Fruit fly (Drosophila melanogaster) whole organism, embryonic: ENCODE measurements around the gene p-cup.
A peak's percentile ranks its signal among the peaks of the same experiment; 100 is the strongest.

Experiments used
- Bgb ChIP-seq: fragments of 200-800 bp; sonication (Bioruptor generic); IDR thresholded peaks from 2 replicates; pipeline ENCODE4 v1.3.6; 2022; ENCODE audit warnings: missing biosample characterization, missing genetic modification characterization; ENCODE audit not compliant: partially characterized antibody
- CG10979 ChIP-seq: fragments of 200-800 bp; sonication (Bioruptor generic); optimal IDR thresholded peaks from 2 replicates; lab custom pipeline; 2018; ENCODE audit warnings: missing biosample characterization, mild to moderate bottlenecking, missing genetic modification characterization, moderate library complexity
- CG11247 ChIP-seq: fragments of 200-800 bp; sonication (Bioruptor generic); IDR thresholded peaks from 2 replicates; pipeline ENCODE4 v1.3.6; 2022; ENCODE audit warnings: missing biosample characterization, missing genetic modification characterization
- CG12155 ChIP-seq: fragments of 200-800 bp; sonication (Bioruptor generic); optimal IDR thresholded peaks from 3 replicates; lab custom pipeline; 2016; ENCODE audit warnings: missing biosample characterization, missing genetic modification characterization
- CG13775 ChIP-seq: fragments of 200-800 bp; sonication (Bioruptor generic); optimal IDR thresholded peaks from 3 replicates; lab custom pipeline; 2017; ENCODE audit warnings: missing biosample characterization, mild to moderate bottlenecking, missing genetic modification characterization
- CG14050 ChIP-seq: fragments of 200-800 bp; sonication (Bioruptor generic); IDR thresholded peaks from 3 replicates; pipeline ENCODE4 v1.3.6; 2022; ENCODE audit warnings: missing biosample characterization, missing genetic modification characterization
- CG1529 ChIP-seq: fragments of 200-800 bp; sonication (Bioruptor generic); optimal IDR thresholded peaks from 3 replicates; lab custom pipeline; 2018; ENCODE audit warnings: missing biosample characterization, missing genetic modification characterization
- CG15479 ChIP-seq: fragments of 200-800 bp; sonication (Bioruptor generic); optimal IDR thresholded peaks from 3 replicates; lab custom pipeline; 2019; ENCODE audit warnings: missing biosample characterization, mild to moderate bottlenecking, missing genetic modification characterization, moderate library complexity
- CG15696 ChIP-seq: fragments of 200-800 bp; sonication (Bioruptor generic); optimal IDR thresholded peaks from 2 replicates; lab custom pipeline; 2019; ENCODE audit warnings: missing biosample characterization, mild to moderate bottlenecking, missing genetic modification characterization, moderate library complexity
- CG17359 ChIP-seq: fragments of 200-800 bp; sonication (Bioruptor generic); optimal IDR thresholded peaks from 3 replicates; lab custom pipeline; 2018; ENCODE audit warnings: missing biosample characterization, mild to moderate bottlenecking, missing genetic modification characterization, moderate library complexity
- CG17361 ChIP-seq: fragments of 200-800 bp; sonication (Bioruptor generic); IDR thresholded peaks from 3 replicates; pipeline ENCODE4 v1.3.6; 2022; ENCODE audit warnings: missing biosample characterization, missing genetic modification characterization
- CG2678 ChIP-seq: fragments of 200-800 bp; sonication (Bioruptor generic); optimal IDR thresholded peaks from 3 replicates; lab custom pipeline; 2019; ENCODE audit warnings: missing biosample characterization, mild to moderate bottlenecking, missing genetic modification characterization, moderate library complexity
- CG30403 ChIP-seq: fragments of 200-800 bp; sonication (Bioruptor generic); optimal IDR thresholded peaks from 3 replicates; lab custom pipeline; 2016; ENCODE audit warnings: missing biosample characterization, missing genetic modification characterization
- CG3281 ChIP-seq: fragments of 200-800 bp; sonication (Bioruptor generic); optimal IDR thresholded peaks from 3 replicates; lab custom pipeline; 2017; ENCODE audit warnings: missing biosample characterization, mild to moderate bottlenecking, missing genetic modification characterization
- CG34224 ChIP-seq: fragments of 200-800 bp; sonication (Bioruptor generic); IDR thresholded peaks from 3 replicates; pipeline ENCODE4 v1.3.6; 2022; ENCODE audit warnings: missing biosample characterization, missing genetic modification characterization; ENCODE audit not compliant: partially characterized antibody
- CG4424 ChIP-seq: fragments of 200-800 bp; sonication (Bioruptor generic); optimal IDR thresholded peaks from 3 replicates; lab custom pipeline; 2016; ENCODE audit warnings: missing biosample characterization, missing genetic modification characterization
- CG4707 ChIP-seq: fragments of 200-800 bp; sonication (Bioruptor generic); optimal IDR thresholded peaks from 2 replicates; lab custom pipeline; 2018; ENCODE audit warnings: missing biosample characterization, mild to moderate bottlenecking, missing genetic modification characterization, moderate library complexity
- CG8765 ChIP-seq: fragments of 200-800 bp; sonication (Bioruptor generic); IDR thresholded peaks from 2 replicates; pipeline ENCODE4 v1.3.6; 2022; ENCODE audit warnings: missing biosample characterization, missing genetic modification characterization
- CoRest ChIP-seq: fragments of 200-800 bp; sonication (Bioruptor generic); optimal IDR thresholded peaks from 3 replicates; lab custom pipeline; 2018; ENCODE audit warnings: missing biosample characterization, mild to moderate bottlenecking, missing genetic modification characterization, moderate library complexity
- CrebB ChIP-seq: fragments of 200-800 bp; sonication (Bioruptor generic); optimal IDR thresholded peaks from 3 replicates; lab custom pipeline; 2018; ENCODE audit warnings: missing biosample characterization, mild to moderate bottlenecking, missing genetic modification characterization
- D ChIP-seq, 2 experiments: fragments of 200-800 bp in 1 of 2; fragments of >200 bp in 1 of 2; sonication (Bioruptor generic) in 1 of 2; optimal IDR thresholded peaks; 2 replicates in 1 of 2; 3 replicates in 1 of 2; lab custom pipeline; 2017; ENCODE audit warnings: mild to moderate bottlenecking in 1 of 2, missing biosample characterization in 1 of 2, missing genetic modification characterization in 1 of 2, missing genetic modification reagents in 1 of 2
- Dip3 ChIP-seq: fragments of 200-800 bp; sonication (Bioruptor generic); optimal IDR thresholded peaks from 3 replicates; lab custom pipeline; 2016; ENCODE audit warnings: missing biosample characterization, missing genetic modification characterization
- Dll ChIP-seq: fragments of 200-800 bp; sonication (Bioruptor generic); IDR thresholded peaks from 4 replicates; pipeline ENCODE4 v1.3.6; 2022; ENCODE audit warnings: missing biosample characterization, missing genetic modification characterization; ENCODE audit not compliant: partially characterized antibody
- E2f1 ChIP-seq: fragments of 200-800 bp; sonication (Bioruptor generic); IDR thresholded peaks from 2 replicates; pipeline ENCODE4 v1.3.6; 2022; ENCODE audit warnings: missing biosample characterization, missing genetic modification characterization
- Fer1 ChIP-seq: fragments of 200-800 bp; sonication (Bioruptor generic); optimal IDR thresholded peaks from 2 replicates; lab custom pipeline; 2017; ENCODE audit warnings: missing biosample characterization, mild to moderate bottlenecking, missing genetic modification characterization
- Fer3 ChIP-seq: fragments of 200-800 bp; sonication (Bioruptor generic); optimal IDR thresholded peaks from 2 replicates; lab custom pipeline; 2018; ENCODE audit warnings: missing biosample characterization, mild to moderate bottlenecking, missing genetic modification characterization, moderate library complexity
- Gug ChIP-seq: fragments of 200-800 bp; sonication (Bioruptor generic); IDR thresholded peaks from 4 replicates; pipeline ENCODE4 v1.3.6; 2022; ENCODE audit warnings: missing biosample characterization, missing genetic modification characterization
- Lhr ChIP-seq: fragments of 200-800 bp; sonication (Bioruptor generic); optimal IDR thresholded peaks from 3 replicates; lab custom pipeline; 2017; ENCODE audit warnings: mild to moderate bottlenecking, missing biosample characterization, missing genetic modification reagents, missing genetic modification characterization
- Meics ChIP-seq: fragments of 200-800 bp; sonication (Bioruptor generic); optimal IDR thresholded peaks from 2 replicates; lab custom pipeline; 2017; ENCODE audit warnings: missing biosample characterization, mild to moderate bottlenecking, missing genetic modification characterization
- Optix ChIP-seq: fragments of 200-800 bp; sonication (Bioruptor generic); IDR thresholded peaks from 3 replicates; pipeline ENCODE4 v1.3.6; 2022; ENCODE audit warnings: missing biosample characterization, missing genetic modification characterization
- Pdp1 ChIP-seq, 2 experiments: fragments of 200-800 bp; sonication (Bioruptor generic); optimal IDR thresholded peaks; 3 replicates each; lab custom pipeline; 2016; ENCODE audit warnings: missing biosample characterization in 2 of 2, missing genetic modification characterization in 2 of 2, mild to moderate bottlenecking in 1 of 2, moderate library complexity in 1 of 2
- Ssrp ChIP-seq: fragments of 200-800 bp; sonication (Bioruptor generic); optimal IDR thresholded peaks from 2 replicates; lab custom pipeline; 2018; ENCODE audit warnings: missing biosample characterization, mild to moderate bottlenecking, missing genetic modification characterization, moderate library complexity
- ap ChIP-seq: fragments of 200-800 bp; sonication (Bioruptor generic); IDR thresholded peaks from 2 replicates; pipeline ENCODE4 v1.3.6; 2022; ENCODE audit warnings: missing biosample characterization, missing genetic modification characterization
- az2 ChIP-seq: fragments of 200-800 bp; sonication (Bioruptor generic); optimal IDR thresholded peaks from 3 replicates; lab custom pipeline; 2016; ENCODE audit warnings: missing biosample characterization, missing genetic modification characterization
- bsh ChIP-seq, 2 experiments: fragments of 200-800 bp; sonication (Bioruptor generic); optimal IDR thresholded peaks; 2 replicates each; lab custom pipeline; 2017 to 2018; ENCODE audit warnings: mild to moderate bottlenecking in 2 of 2, missing biosample characterization in 2 of 2, missing genetic modification characterization in 2 of 2, moderate library complexity in 1 of 2
- dpn ChIP-seq, 2 experiments: fragments of 200-800 bp; sonication (Bioruptor generic); optimal IDR thresholded peaks; 3 replicates each; lab custom pipeline; 2016; ENCODE audit warnings: missing biosample characterization in 2 of 2, missing genetic modification characterization in 2 of 2
- hkb ChIP-seq, 2 experiments: fragments of 200-800 bp in 1 of 2; fragments of >200 bp in 1 of 2; sonication (Bioruptor generic) in 1 of 2; IDR thresholded peaks in 1 of 2; optimal IDR thresholded peaks in 1 of 2; 2 replicates each; pipeline versions ENCODE4 v1.3.6 to Lab custom; 2017 to 2022; ENCODE audit warnings: missing biosample characterization in 1 of 2, missing genetic modification characterization in 1 of 2
- jigr1 ChIP-seq: fragments of 200-800 bp; sonication (Bioruptor generic); IDR thresholded peaks from 3 replicates; pipeline ENCODE4 v1.3.6; 2022; ENCODE audit warnings: missing biosample characterization, missing genetic modification characterization
- jumu ChIP-seq: fragments of 200-800 bp; sonication (Bioruptor generic); optimal IDR thresholded peaks from 3 replicates; lab custom pipeline; 2016; ENCODE audit warnings: missing biosample characterization, missing genetic modification characterization
- lilli ChIP-seq: fragments of 200-800 bp; sonication (Bioruptor generic); optimal IDR thresholded peaks from 3 replicates; lab custom pipeline; 2016; ENCODE audit warnings: missing biosample characterization, missing genetic modification characterization
- peb ChIP-seq: fragments of 200-800 bp; sonication (Bioruptor generic); IDR thresholded peaks from 2 replicates; pipeline ENCODE4 v1.3.6; 2022; ENCODE audit warnings: missing biosample characterization, missing genetic modification characterization
- pho ChIP-seq: fragments of 200-800 bp; sonication (Bioruptor generic); optimal IDR thresholded peaks from 2 replicates; lab custom pipeline; 2016; ENCODE audit warnings: missing biosample characterization, missing genetic modification characterization
- phol ChIP-seq: fragments of 200-800 bp; sonication (Bioruptor generic); optimal IDR thresholded peaks from 3 replicates; lab custom pipeline; 2018; ENCODE audit warnings: missing biosample characterization, mild to moderate bottlenecking, missing genetic modification characterization, moderate library complexity
- prd ChIP-seq, 3 experiments: fragments of >200 bp in 2 of 3; fragments of 200-800 bp in 1 of 3; sonication (Bioruptor generic) in 1 of 3; optimal IDR thresholded peaks in 2 of 3; IDR thresholded peaks in 1 of 3; 2 replicates in 2 of 3; 3 replicates in 1 of 3; pipeline versions ENCODE4 v1.3.6 to Lab custom; 2017 to 2022; ENCODE audit warnings: missing biosample characterization in 1 of 3, missing genetic modification characterization in 1 of 3
- psq ChIP-seq: fragments of 200-800 bp; sonication (Bioruptor generic); optimal IDR thresholded peaks from 2 replicates; lab custom pipeline; 2017; ENCODE audit warnings: missing biosample characterization, missing genetic modification characterization
- sens-2 ChIP-seq: fragments of 200-800 bp; sonication (Bioruptor generic); IDR thresholded peaks from 2 replicates; pipeline ENCODE4 v1.3.6; 2022; ENCODE audit warnings: missing biosample characterization, missing genetic modification characterization
- usp ChIP-seq: fragments of >200 bp; optimal IDR thresholded peaks from 2 replicates; lab custom pipeline; 2017; ENCODE audit warnings: missing biosample characterization, missing genetic modification characterization
- vnd ChIP-seq: fragments of 200-800 bp; sonication (Bioruptor generic); IDR thresholded peaks from 3 replicates; pipeline ENCODE4 v1.3.6; 2022; ENCODE audit warnings: missing biosample characterization, missing genetic modification characterization; ENCODE audit not compliant: partially characterized antibody

p-cup gene

DNA sequence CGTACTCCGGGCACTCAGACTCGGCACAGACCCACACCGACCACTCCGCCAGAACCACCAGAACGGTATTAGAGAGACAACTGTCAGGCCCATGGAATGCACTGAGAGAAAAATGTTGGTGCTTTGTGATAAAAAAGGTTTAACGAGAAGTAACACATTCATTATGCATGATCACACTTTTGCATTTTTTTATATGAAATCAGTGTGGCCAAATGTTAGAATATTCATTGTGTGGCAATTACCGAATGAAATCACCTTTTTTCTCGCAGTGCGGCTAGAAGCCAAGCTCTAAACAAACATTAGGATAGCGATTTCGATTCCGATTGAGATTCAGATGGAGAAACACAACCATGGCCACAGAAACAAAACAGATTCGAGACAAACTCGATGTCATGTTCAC, 16.9 kb upstream of the p-cup start (continued):
- no peak for TF ChIP-seq Ssrp (tag; lab: Kevin White, UChicago)
- TF ChIP-seq lilli (GFP tag; lab: Kevin White, UChicago), result peak; percentile 42
- peak; percentile 61 for TF ChIP-seq Fer1 (GFP tag; lab: Kevin White, UChicago)
- TF ChIP-seq psq, result no peak
- TF ChIP-seq Gug (GFP tag; lab: Robert Waterston, UW), result 0 out of 4 replicates have a peak, but pooled peaks have one; percentile 9
- TF ChIP-seq dpn (GFP tag; optimal IDR thresholded peaks at IDR 0.05; lab: Kevin White, UChicago), result peak; percentile 40 to 51
- no peak for TF ChIP-seq CG8765
- peak; percentile 38 for TF ChIP-seq Fer3 (tag; lab: Kevin White, UChicago)
- TF ChIP-seq ap (GFP tag; lab: Robert Waterston, UW), result no peak
- no peak for TF ChIP-seq CG14050 (GFP tag; lab: Robert Waterston, UW)
- peak; percentile 48 for TF ChIP-seq CG3281 (GFP tag; lab: Kevin White, UChicago)
- TF ChIP-seq Meics (GFP tag; lab: Kevin White, UChicago), result peak; percentile 59
- TF ChIP-seq CG10979 (tag; lab: Kevin White, UChicago), result peak; percentile 33
- TF ChIP-seq D (optimal IDR thresholded peaks at IDR 0.05; lab: Kevin White, UChicago), result no peak
- TF ChIP-seq D (GFP tag; optimal IDR thresholded peaks at IDR 0.05; lab: Kevin White, UChicago), result no peak
- no peak for TF ChIP-seq CG2678
- TF ChIP-seq CG12155 (GFP tag; lab: Kevin White, UChicago), result peak; percentile 22
- TF ChIP-seq CG17361 (GFP tag; lab: Robert Waterston, UW), result no peak
- no peak for TF ChIP-seq Dll (GFP tag; lab: Robert Waterston, UW)
- TF ChIP-seq E2f1 (GFP tag; lab: Robert Waterston, UW), result peak; percentile 21; the same call in 1 of the 2 replicates
- no peak for TF ChIP-seq pho (GFP tag; lab: Kevin White, UChicago)
- no peak for TF ChIP-seq prd (optimal IDR thresholded peaks at IDR 0.05; lab: Kevin White, UChicago)
- peak; percentile 59; the same call in 2 of the 3 replicates for TF ChIP-seq prd (GFP tag; IDR thresholded peaks at IDR 0.05; lab: Robert Waterston, UW)
- peak; percentile 29 for TF ChIP-seq Dip3 (GFP tag; lab: Kevin White, UChicago)
- peak; percentile 6 for TF ChIP-seq CG30403 (GFP tag; lab: Kevin White, UChicago)
- no peak for TF ChIP-seq peb (GFP tag; lab: Robert Waterston, UW)
- peak; percentile 39 for TF ChIP-seq CoRest (tag; lab: Kevin White, UChicago)
- no peak for TF ChIP-seq Lhr (GFP tag; lab: Kevin White, UChicago)
- no peak for TF ChIP-seq CG11247 (GFP tag; lab: Robert Waterston, UW)
- TF ChIP-seq CG17359 (tag; lab: Kevin White, UChicago), result peak; percentile 21
- TF ChIP-seq CG15696 (tag; lab: Kevin White, UChicago), result peak; percentile 8
- peak; percentile 21 for TF ChIP-seq CG4424
- no peak for TF ChIP-seq CG34224
- no peak for TF ChIP-seq az2 (GFP tag; lab: Kevin White, UChicago)
- peak; percentile 6 for TF ChIP-seq phol
- TF ChIP-seq usp (GFP tag; lab: Kevin White, UChicago), result no peak
- TF ChIP-seq jumu, result peak; percentile 31
- TF ChIP-seq Pdp1 (GFP tag; optimal IDR thresholded peaks at IDR 0.05; lab: Kevin White, UChicago), result peak; percentile 16 to 22
- peak in 1 of 2 experiments; percentile 31 for TF ChIP-seq bsh (GFP tag; optimal IDR thresholded peaks at IDR 0.05; lab: Kevin White, UChicago)
- 0 out of 2 replicates have a peak, but pooled peaks have one; percentile 19 for TF ChIP-seq sens-2 (GFP tag; lab: Robert Waterston, UW)
- peak; percentile 43; the same call in 1 of the 3 replicates for TF ChIP-seq Optix
- TF ChIP-seq CG13775 (GFP tag; lab: Kevin White, UChicago), result peak; percentile 14
- TF ChIP-seq jigr1 (GFP tag; lab: Robert Waterston, UW), result no peak
- no peak for TF ChIP-seq CG4707 (GFP tag; lab: Kevin White, UChicago)
- no peak for TF ChIP-seq CG15479 (GFP tag; lab: Kevin White, UChicago)
- TF ChIP-seq hkb (optimal IDR thresholded peaks at IDR 0.05; lab: Kevin White, UChicago), result no peak
- TF ChIP-seq hkb (GFP tag; IDR thresholded peaks at IDR 0.05; lab: Robert Waterston, UW), result no peak
- TF ChIP-seq Bgb (GFP tag; lab: Robert Waterston, UW), result no peak
- no peak for TF ChIP-seq CG1529 (GFP tag; lab: Kevin White, UChicago)
- no peak for TF ChIP-seq CrebB (tag; lab: Kevin White, UChicago)
- TF ChIP-seq vnd, result no peak
